Fruit fly (Drosophila melanogaster) S2 (cell line): Measurements from ENCODE around the gene Kaz1-ORFB.

ENCODE experiments used
- CG8478 ChIP-seq: fragments of >200 bp; optimal IDR thresholded peaks from 2 replicates; lab custom pipeline; 2018
- CTCF ChIP-seq, 2 experiments: fragments of >200 bp; optimal IDR thresholded peaks; 2 replicates each; lab custom pipeline; 2018

Gene Kaz1-ORFB

DNA sequence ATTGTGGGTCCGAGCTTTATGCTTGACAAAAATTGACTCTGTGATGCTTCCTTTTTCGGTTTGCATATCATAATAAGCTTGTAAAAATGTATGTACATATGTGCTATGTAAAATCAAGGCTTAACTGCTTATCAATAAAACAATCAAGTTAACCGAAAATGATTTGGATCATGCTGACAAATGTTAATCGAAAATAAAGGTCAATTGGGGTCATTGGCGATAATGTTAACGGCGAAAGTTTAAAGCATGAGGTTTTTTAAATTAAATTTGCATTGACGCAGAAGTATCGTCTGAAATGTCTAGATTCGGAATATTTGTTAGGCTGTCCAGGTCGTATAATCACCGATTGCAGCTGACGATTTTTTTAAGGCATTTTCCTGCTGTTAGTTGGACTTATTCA lies at the start of gene Kaz1-ORFB:
TSS of gene Kaz1-ORFB (plus strand) at position 301 of the 400 bp plus-strand sequence.
- TF ChIP-seq CTCF (optimal IDR thresholded peaks at IDR 0.05; lab: Kevin White, UChicago) (no peak), CG8478 (lab: Kevin White, UChicago) (no peak)

DNA sequence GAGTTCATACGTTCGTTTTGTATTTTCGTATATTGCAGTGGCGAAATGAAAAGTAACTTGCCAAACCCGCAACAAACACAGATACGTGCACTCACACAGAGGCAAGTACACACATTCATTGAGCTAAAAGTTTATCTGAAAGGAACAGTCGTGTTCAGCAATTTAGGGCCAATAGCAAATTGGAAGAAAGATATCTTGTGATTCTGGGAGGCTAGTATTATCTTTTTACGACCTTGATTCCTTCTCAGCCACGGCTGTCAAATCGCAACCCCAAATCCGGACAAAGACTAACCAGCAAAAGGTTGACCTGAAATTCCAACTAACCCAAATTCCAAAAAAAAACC lies 49.7 kb upstream of the Kaz1-ORFB start:
- TF ChIP-seq CG8478 (lab: Kevin White, UChicago) = no peak

DNA sequence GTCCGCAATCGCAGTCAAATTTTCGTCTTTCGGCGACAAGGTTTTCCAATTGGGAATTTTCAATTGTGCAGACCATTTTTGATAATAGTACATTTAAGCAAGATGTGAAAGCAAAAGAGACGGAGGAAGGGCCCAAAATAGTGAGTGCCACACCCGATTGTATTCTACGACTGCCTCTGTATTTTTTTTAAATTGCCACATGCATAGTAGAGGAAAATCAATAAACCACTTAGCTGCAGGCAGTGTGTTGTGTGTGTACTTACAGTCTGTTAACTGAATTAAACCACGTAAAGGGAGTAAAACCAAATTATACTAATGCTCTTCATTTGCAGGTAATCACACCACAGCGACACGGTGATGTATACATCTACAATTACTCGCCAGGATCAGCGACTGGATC lies 44.7 kb upstream of the Kaz1-ORFB start:
- TF ChIP-seq CTCF (optimal IDR thresholded peaks at IDR 0.05; lab: Kevin White, UChicago) (no peak), CG8478 (lab: Kevin White, UChicago) (no peak)

DNA sequence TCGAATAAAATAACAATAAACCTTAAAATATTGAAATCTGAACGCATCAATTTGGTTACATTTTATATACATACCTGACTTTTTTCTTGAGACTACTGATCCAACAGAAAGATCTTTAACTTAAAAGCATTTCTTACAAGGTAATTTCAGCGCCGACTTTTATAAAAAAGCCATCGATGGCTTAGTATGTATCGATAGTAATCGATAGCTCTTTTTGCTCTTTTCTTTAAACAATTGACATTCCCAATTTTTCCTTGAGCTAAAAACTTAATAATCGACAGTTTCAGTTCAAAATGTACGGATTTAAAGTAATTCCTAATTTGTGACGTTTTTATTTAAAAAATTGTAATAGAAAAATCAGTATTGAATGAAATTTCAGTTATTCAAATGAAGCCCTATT lies 41.9 kb upstream of the Kaz1-ORFB start:
- TF ChIP-seq CG8478 (lab: Kevin White, UChicago) (no peak), CTCF (optimal IDR thresholded peaks at IDR 0.05; lab: Kevin White, UChicago) (no peak)

DNA sequence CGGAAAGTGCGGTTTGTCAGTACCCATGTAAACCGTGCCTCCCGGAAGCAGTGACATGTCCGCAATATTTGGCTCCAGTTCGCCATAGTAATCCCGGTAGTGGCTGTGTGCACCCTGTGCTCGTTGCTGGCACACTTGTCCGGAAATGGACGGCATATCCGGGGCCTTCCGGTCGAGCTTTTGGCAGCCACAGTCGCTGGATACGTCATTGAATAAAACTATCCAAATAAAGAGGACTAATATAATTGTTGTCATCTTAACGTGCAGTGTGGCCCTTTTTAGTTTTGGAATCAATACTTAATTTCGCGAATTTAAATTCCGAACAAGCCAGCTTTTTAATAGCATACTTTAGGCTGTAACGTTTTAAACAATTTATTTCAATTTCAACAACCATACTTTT lies 40.5 kb upstream of the Kaz1-ORFB start, which contains the start of gene CG7049:
TSS of gene CG7049 (minus strand) at position 280 of the 400 bp plus-strand sequence.
- TF ChIP-seq CTCF (optimal IDR thresholded peaks at IDR 0.05; lab: Kevin White, UChicago) (no peak), CG8478 (lab: Kevin White, UChicago) (no peak)

DNA sequence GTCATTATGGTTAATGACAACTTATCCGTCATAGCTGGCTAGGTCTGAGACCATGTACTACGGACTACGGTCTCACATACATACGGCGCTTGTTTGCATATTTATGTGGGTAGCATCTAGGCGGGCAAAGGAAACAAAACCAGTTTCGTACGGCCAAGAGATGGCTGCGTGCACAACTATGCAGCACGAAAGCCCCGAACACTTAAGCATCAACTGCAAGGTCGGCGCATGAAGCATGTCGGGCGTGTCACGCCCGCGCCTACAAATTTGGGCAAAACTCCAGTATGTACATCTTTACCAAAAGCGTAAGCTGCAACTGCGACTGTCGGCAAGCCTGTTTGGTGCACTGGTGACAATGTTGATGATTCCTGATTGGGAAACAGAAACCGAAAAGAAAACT lies 38.5 kb upstream of the Kaz1-ORFB start:
- TF ChIP-seq CG8478 (lab: Kevin White, UChicago) (no peak), CTCF (optimal IDR thresholded peaks at IDR 0.05; lab: Kevin White, UChicago) (no peak)

DNA sequence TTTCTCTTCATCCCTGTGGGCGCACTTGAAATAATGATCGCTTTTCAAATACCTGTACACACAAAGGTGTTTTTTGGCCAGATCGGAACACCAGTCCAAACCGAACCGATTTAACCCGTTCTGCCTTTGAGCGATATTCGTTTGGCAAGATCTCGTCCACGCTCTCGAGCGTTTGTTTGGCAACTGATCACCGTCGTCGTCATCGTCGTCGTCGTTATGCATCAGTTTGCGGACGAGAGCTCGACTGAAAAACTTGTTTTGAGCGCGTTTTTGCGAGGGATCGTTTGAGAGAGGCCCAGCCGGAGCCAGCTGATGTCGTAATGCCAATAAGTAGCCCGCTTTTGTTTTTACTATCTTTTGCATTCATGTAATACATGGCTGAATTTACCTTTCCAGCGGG lies 38.0 kb upstream of the Kaz1-ORFB start:
- no peak for TF ChIP-seq CG8478 (lab: Kevin White, UChicago)
- no peak for TF ChIP-seq CTCF (optimal IDR thresholded peaks at IDR 0.05; lab: Kevin White, UChicago)

DNA sequence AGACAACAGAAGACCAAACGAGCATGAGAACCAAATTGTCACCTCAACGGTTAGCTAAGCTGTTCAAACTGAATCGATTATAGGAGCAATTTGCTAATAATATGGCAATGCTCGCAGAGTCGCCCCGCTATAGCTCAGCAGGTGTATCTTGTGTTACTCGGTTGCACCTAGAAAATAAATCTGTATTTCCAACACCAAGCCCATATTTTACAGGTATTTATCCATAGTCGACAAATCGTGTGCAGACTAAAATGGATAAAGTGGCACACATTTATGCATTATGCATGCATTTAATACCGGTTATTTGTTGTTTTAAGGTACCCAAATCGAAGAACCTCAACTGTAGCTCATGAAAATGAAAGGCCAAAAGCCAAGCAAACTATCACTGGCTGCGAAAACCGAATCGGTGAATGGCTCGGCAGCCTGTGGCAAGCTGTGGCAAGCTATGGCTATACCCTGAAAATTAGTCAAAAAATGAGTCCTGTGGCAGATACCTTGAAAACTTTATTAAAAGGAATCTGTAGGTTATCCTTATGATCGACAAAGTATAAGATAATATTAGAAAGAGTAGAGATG lies 37.4 kb upstream of the Kaz1-ORFB start, which contains the start of gene Vdup1:
TSS of gene Vdup1 (minus strand) at position 51 of the 576 bp plus-strand sequence.
- TF ChIP-seq CTCF (optimal IDR thresholded peaks at IDR 0.05; lab: Kevin White, UChicago) = no peak
- no peak for TF ChIP-seq CG8478 (lab: Kevin White, UChicago)

DNA sequence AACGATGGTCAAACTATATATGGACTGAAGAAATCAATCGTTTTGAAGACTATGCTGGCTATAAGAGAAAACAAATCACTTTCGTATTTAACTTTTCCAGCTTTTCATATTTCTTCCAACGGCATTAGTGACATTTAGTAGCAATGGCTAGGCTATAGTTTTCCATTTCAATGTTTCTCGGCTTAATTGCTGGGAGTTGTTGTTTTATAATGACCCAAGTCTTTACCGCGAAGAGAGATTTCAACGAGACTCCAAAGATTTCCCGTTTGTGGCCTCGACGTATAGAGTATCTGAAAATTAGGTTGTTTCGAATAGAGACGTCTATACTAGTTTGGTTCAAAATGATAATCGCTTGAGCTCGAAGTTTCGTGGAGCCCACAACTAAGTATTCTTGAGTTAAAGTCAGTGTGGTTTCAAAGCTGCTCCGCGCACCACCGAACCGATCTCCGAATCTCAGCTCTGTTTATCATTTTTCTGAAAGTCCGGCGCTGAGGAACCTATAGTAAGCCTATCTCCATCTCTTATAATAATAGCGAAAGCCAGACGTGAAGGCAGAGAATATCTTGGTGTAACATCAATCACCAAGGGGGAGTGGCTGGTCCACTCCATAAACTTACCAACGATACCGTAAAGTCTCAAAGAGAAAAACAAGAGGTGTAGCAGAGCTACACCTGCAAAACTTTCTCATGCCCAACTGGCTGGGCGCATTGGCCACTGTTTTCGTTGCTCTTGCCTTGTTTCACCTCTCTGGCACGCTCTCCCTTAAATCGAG lies 36.7 kb upstream of the Kaz1-ORFB start, which contains the start of gene CG13875:
TSS of gene CG13875 (plus strand) at position 434 of the 772 bp plus-strand sequence.
- TF ChIP-seq CTCF (optimal IDR thresholded peaks at IDR 0.05; lab: Kevin White, UChicago) = no peak
- no peak for TF ChIP-seq CG8478 (lab: Kevin White, UChicago)

DNA sequence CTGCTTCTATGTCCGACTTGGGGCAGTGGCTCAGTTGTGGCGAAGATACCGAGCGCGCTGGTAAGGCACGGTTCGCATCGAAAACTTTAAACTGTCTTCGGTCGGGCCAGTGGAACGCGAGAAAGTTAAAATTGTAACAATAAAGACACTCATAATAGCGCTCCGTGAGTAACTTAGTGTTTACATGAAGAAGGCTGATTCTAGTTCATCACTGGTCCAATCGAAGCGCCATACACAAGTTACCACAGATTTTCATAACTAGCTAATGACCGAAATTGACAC lies 36.2 kb upstream of the Kaz1-ORFB start:
- TF ChIP-seq CTCF (optimal IDR thresholded peaks at IDR 0.05; lab: Kevin White, UChicago) (no peak), CG8478 (lab: Kevin White, UChicago) (no peak)

DNA sequence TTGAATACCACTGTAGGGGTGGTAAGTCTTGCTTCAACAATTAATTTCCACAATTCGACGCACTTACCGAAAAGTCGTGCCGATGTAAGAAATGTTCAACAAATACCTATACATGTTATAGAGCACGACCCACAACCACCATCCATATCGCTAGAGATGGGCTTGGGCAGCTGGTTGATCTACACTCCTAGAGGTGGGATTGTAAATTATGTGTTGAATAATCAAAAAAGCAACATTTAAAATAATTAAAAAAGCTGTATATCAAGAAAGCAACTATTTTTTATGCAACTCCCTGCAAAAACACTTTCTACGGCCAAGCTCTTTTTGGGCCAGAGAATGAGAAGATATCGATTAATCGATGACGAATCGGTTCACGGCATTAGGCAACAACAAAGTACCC lies 32.2 kb upstream of the Kaz1-ORFB start, which contains the start of the genes CG34140, Mkp and Mtch:
TSS of gene CG34140 (minus strand) at position 174 of the 400 bp plus-strand sequence.
TSS of gene Mkp (minus strand) at position 290 of the 400 bp plus-strand sequence.
TSS of gene Mtch (plus strand) at position 376 of the 400 bp plus-strand sequence.
- no peak for TF ChIP-seq CTCF (optimal IDR thresholded peaks at IDR 0.05; lab: Kevin White, UChicago)
- TF ChIP-seq CG8478 (lab: Kevin White, UChicago) = no peak

DNA sequence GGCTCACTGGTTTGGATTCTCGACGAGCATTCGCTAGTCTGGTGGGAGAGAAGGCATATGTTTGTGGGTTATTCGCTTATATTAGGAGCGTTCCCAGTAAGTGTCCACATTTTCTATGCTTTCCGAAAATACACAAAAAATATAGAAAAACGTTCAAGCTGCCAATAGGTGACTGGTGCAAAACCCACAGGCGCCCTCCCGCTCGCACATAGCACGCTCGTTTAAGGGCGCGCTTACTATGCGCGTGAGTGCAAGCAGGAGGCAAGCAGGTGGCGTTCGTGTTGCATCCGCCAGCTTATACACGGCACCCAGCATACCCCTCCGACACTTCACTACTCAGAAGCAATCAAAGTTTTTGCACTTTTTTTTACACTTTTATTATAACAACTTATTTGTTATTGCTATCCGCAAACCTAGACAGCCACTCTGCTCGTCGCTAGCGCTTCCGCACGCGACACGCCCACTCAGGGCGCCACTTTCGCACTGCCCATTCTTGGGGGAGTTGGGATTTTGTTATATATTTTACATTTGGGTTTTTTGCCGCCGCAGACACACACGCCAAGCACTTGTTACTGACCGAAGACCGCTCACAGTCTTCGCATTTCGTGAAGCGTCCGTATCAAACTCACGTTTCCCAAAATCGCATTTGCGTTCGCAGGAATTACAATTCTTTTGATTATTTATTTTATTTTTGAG lies 17.2 kb upstream of the Kaz1-ORFB start:
- TF ChIP-seq CTCF (optimal IDR thresholded peaks at IDR 0.05; lab: Kevin White, UChicago) (peak; percentile 8 to 30), CG8478 (lab: Kevin White, UChicago) (no peak)

DNA sequence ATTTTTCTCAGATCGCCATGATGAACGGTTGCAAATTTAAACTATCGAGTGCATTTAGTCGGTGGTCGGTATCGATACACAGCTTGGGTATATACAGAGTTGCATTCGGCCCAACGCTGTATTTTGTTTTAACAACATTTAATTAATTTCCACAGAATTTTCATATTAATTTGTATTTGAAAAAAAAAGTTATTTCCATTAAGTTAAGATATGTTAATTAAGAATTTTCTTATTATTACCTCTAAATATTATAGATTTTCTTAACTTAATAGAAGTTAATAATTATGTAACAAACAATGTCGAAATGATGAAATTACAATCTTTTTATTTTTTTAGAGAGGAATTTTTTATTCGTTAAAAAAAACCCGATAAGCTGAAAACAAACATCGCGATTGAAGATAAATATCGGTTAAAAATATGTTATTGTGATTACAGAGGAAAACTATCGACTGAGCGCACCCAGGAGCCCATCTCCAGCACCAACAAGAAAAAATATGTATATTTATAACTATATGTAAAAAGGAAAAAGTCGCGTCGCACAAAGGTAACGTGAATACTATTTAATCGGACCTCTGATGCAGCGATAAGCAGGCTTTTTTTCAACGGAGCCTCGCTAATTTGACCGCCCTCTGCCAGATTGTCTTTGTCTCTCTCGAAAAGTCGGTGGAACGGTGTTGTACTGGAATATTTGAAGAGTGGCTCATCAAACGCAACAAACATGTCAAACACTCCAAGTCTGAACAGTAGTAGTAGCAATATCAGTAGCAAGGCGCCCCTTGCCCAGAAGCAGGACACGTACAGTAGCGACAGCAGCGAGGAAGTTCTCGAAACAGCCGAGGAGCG lies 16.4 kb upstream of the Kaz1-ORFB start, which contains the start of the genes rno and mri:
TSS of gene rno (minus strand) at position 9 of the 843 bp plus-strand sequence.
TSS of gene mri (plus strand) at position 421 of the 843 bp plus-strand sequence.
- TF ChIP-seq CTCF (optimal IDR thresholded peaks at IDR 0.05; lab: Kevin White, UChicago) (no peak), CG8478 (lab: Kevin White, UChicago) (no peak)
